Fruit fly (Drosophila melanogaster) Kc167 (cell line): ENCODE results near the gene CG43117.

Experiments used
- Myc ChIP-seq: fragments of >200 bp; optimal IDR thresholded peaks from 2 replicates; lab custom pipeline; 2017; ENCODE audit warnings: missing external identifiers
- h ChIP-seq: fragments of >200 bp; optimal IDR thresholded peaks from 3 replicates; lab custom pipeline; 2018; ENCODE audit warnings: missing external identifiers
- insv ChIP-seq: fragments of >200 bp; optimal IDR thresholded peaks from 3 replicates; lab custom pipeline; 2018; ENCODE audit warnings: missing external identifiers
- psq ChIP-seq: fragments of >200 bp; optimal IDR thresholded peaks from 2 replicates; lab custom pipeline; 2017; ENCODE audit warnings: missing external identifiers
- ttk ChIP-seq: sonication (Bioruptor generic); optimal IDR thresholded peaks from 2 replicates; lab custom pipeline; 2017; ENCODE audit warnings: missing external identifiers

DNA sequence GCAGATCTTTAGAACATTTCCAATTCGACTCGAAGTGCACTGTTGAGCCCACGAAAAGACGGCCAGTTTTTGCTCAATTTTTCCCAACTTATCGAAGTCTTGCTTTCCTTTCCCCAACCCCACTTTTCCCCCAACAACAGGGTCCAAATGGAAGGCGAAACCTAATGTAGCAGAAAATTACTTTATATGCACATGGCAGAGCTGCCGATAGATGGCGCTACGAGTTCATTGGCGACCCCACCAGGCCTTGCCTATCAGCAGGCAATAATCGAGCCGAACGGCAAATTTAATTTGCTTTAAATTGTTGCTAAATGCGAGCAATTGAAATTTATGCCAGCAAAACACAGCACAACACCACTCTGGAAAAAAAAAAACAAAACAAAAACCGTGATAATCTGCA is 22.1 kb upstream of the CG43117 start:
- TF ChIP-seq Myc (lab: Kevin White, UChicago): no peak
- TF ChIP-seq h (lab: Kevin White, UChicago): no peak
- TF ChIP-seq insv (lab: Kevin White, UChicago): no peak
- TF ChIP-seq psq (lab: Kevin White, UChicago): no peak
- TF ChIP-seq ttk (lab: Kevin White, UChicago): no peak
